Fruit fly (Drosophila melanogaster) whole organism, prepupa: ENCODE data around the gene aurA.

Experiments used
- CG10631 ChIP-seq: fragments of 200-800 bp; sonication (Bioruptor generic); optimal IDR thresholded peaks from 2 replicates; lab custom pipeline; 2016; ENCODE audit warnings: missing biosample characterization, missing genetic modification characterization
- CG34406 ChIP-seq: fragments of 200-800 bp; sonication (Bioruptor generic); optimal IDR thresholded peaks from 3 replicates; lab custom pipeline; 2016; ENCODE audit warnings: missing biosample characterization, missing genetic modification characterization
- Sox102F ChIP-seq: fragments of 200-800 bp; sonication (Bioruptor generic); optimal IDR thresholded peaks from 2 replicates; lab custom pipeline; 2016; ENCODE audit warnings: missing biosample characterization, mild to moderate bottlenecking, missing genetic modification characterization
- esn ChIP-seq: fragments of 200-800 bp; sonication (Bioruptor generic); optimal IDR thresholded peaks from 2 replicates; lab custom pipeline; 2016; ENCODE audit warnings: missing biosample characterization, mild to moderate bottlenecking, missing genetic modification characterization, moderate library complexity
- fd85E ChIP-seq: fragments of 200-800 bp; sonication (Bioruptor generic); optimal IDR thresholded peaks from 3 replicates; lab custom pipeline; 2016; ENCODE audit warnings: missing biosample characterization, missing genetic modification characterization
- net ChIP-seq: fragments of 200-800 bp; sonication (Bioruptor generic); optimal IDR thresholded peaks from 3 replicates; lab custom pipeline; 2016; ENCODE audit warnings: missing biosample characterization, missing genetic modification characterization
- vri ChIP-seq: fragments of 200-800 bp; sonication (Bioruptor generic); optimal IDR thresholded peaks from 3 replicates; lab custom pipeline; 2016; ENCODE audit warnings: missing biosample characterization, mild to moderate bottlenecking, missing genetic modification characterization

DNA sequence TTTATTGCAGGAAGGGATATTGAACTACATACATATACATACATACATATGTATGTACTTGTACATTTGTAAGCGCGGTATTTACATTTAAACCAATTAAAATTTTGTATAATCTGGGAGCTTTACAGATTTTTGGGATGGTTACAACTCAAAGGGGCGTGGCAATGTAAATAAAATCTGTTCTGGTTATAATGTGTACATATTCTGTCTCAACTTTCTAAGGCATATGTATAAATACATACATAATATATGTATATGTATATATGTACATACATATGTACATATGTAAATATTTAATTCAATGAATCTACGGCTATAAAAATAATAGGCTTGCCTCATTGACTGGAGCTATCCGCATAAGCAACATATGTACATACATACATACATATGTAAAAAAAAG is 5.5 kb upstream of the aurA start:
- no peak for TF ChIP-seq CG10631 (GFP tag; lab: Kevin White, UChicago)
- TF ChIP-seq CG34406 (GFP tag; lab: Kevin White, UChicago), result no peak
- no peak for TF ChIP-seq fd85E (GFP tag; lab: Kevin White, UChicago)
- TF ChIP-seq Sox102F, result no peak
- TF ChIP-seq esn, result no peak
- no peak for TF ChIP-seq vri (GFP tag; lab: Kevin White, UChicago)
- no peak for TF ChIP-seq net (GFP tag; lab: Kevin White, UChicago)
